Worm (Caenorhabditis elegans): ENCODE measurements around the gene cyp-13A4.

cyp-13A4 gene

ce11 chrII:9759382-9759781 is 38.2 kb downstream of the cyp-13A4 start:
- no peak for TF ChIP-seq ets-7 (tag; optimal IDR thresholded peaks at IDR 0.05)
- TF ChIP-seq B0310.2 (tag; optimal IDR thresholded peaks at IDR 0.05): no peak
- TF ChIP-seq ceh-36 (tag; optimal IDR thresholded peaks at IDR 0.05): no peak
- no peak for TF ChIP-seq tra-4 (tag; optimal IDR thresholded peaks at IDR 0.05)
- no peak for TF ChIP-seq aly-1 (tag; optimal IDR thresholded peaks at IDR 0.05)
- no peak for TF ChIP-seq hnd-1 (tag; optimal IDR thresholded peaks at IDR 0.05)
- TF ChIP-seq pes-1 (GFP tag; IDR thresholded peaks at IDR 0.05): no peak
- no peak for TF ChIP-seq F13C5.2 (tag; optimal IDR thresholded peaks at IDR 0.05)
- TF ChIP-seq tbx-11 (GFP tag; IDR thresholded peaks at IDR 0.05): no peak
- no peak for TF ChIP-seq sea-1 (GFP tag; conservative IDR thresholded peaks at IDR 0.05)
- TF ChIP-seq flt-1 (GFP tag; IDR thresholded peaks at IDR 0.05): no peak

- no peak for TF ChIP-seq aly-1 (tag; optimal IDR thresholded peaks at IDR 0.05)
- no peak for TF ChIP-seq tbx-11 (GFP tag; IDR thresholded peaks at IDR 0.05)
- no peak for TF ChIP-seq tbx-37 (GFP tag; conservative IDR thresholded peaks at IDR 0.05)
- TF ChIP-seq B0310.2 (tag; optimal IDR thresholded peaks at IDR 0.05): no peak
- no peak for TF ChIP-seq scrt-1 (GFP tag; IDR thresholded peaks at IDR 0.05)
- TF ChIP-seq flt-1 (GFP tag; IDR thresholded peaks at IDR 0.05): no peak
- no peak for TF ChIP-seq sea-1 (GFP tag; conservative IDR thresholded peaks at IDR 0.05)
- TF ChIP-seq hmbx-1 (tag; optimal IDR thresholded peaks at IDR 0.05): no peak
- no peak for TF ChIP-seq hnd-1 (tag; optimal IDR thresholded peaks at IDR 0.05)
- no peak for TF ChIP-seq tra-4 (tag; optimal IDR thresholded peaks at IDR 0.05)
- no peak for TF ChIP-seq F13C5.2 (tag; optimal IDR thresholded peaks at IDR 0.05)
- no peak for TF ChIP-seq ama-1 (optimal IDR thresholded peaks at IDR 0.05)
- TF ChIP-seq ets-7 (tag; optimal IDR thresholded peaks at IDR 0.05): no peak
Observed at ce11 chrII:9757651-9758282, 39.8 kb downstream of the cyp-13A4 start, which contains the start of gene shk-1. Gene shk-1, plus strand, starts transcription at chrII:9758232.

DNA sequence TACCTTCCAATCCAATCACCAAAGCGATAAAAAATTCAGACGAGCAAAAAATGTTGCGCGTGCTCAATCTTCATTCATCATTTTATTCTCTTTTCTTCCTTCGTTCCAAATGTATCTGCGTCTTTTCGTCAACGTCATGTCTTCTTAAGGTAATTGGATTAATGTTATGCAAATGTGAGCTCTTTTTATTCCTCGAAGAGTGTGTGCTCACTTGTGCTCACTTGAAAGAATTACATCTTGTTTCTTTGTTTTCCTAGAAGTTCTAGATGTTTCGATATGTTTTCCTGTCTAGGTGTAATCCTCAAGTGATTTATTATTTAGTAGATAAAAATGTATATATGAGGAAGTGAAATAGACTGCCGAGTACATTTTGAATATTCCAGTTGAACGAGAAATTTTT is 42.1 kb downstream of the cyp-13A4 start:
- no peak for TF ChIP-seq pes-1 (GFP tag; IDR thresholded peaks at IDR 0.05)
- no peak for TF ChIP-seq hmg-4 (GFP tag; optimal IDR thresholded peaks at IDR 0.05)
- no peak for TF ChIP-seq flt-1 (GFP tag; IDR thresholded peaks at IDR 0.05)
- no peak for TF ChIP-seq ceh-13 (GFP tag; optimal IDR thresholded peaks at IDR 0.05)
- TF ChIP-seq hnd-1 (tag; optimal IDR thresholded peaks at IDR 0.05): no peak
- no peak for TF ChIP-seq ets-7 (tag; optimal IDR thresholded peaks at IDR 0.05)
- TF ChIP-seq ama-1 (optimal IDR thresholded peaks at IDR 0.05): no peak
- TF ChIP-seq scrt-1 (GFP tag; IDR thresholded peaks at IDR 0.05): no peak
- no peak for TF ChIP-seq tbx-37 (GFP tag; conservative IDR thresholded peaks at IDR 0.05)
- no peak for TF ChIP-seq F13C5.2 (tag; optimal IDR thresholded peaks at IDR 0.05)
- no peak for TF ChIP-seq sea-1 (GFP tag; conservative IDR thresholded peaks at IDR 0.05)
- no peak for TF ChIP-seq tbx-11 (GFP tag; IDR thresholded peaks at IDR 0.05)
- no peak for TF ChIP-seq hmbx-1 (tag; optimal IDR thresholded peaks at IDR 0.05)
- TF ChIP-seq aly-1 (tag; optimal IDR thresholded peaks at IDR 0.05): no peak
- TF ChIP-seq B0310.2 (tag; optimal IDR thresholded peaks at IDR 0.05): no peak
- TF ChIP-seq tra-4 (tag; optimal IDR thresholded peaks at IDR 0.05): no peak
- TF ChIP-seq ceh-36 (tag; optimal IDR thresholded peaks at IDR 0.05): no peak

DNA sequence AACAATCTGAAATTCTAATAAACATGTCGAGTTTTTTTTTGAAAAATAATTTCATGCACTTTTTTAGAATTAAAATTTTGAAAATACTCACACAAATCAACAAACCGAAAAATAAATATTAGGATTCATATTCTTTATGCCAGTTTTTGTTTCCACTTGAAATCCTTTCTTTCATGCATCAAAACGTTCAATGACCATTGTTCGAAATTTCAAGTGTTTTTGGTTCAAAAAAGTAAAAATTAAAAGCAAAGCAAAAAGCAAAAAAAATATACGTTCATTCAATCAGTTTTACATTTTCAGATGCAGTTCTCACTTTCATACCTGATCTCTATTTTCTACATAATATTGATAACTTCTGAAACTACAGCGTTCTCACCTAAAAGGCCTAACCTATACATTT is 43.8 kb downstream of the cyp-13A4 start, which contains the start of gene ZK1321.1:
ZK1321.1 (plus strand) TSS at position 301 of the 400 bp plus-strand sequence.
- TF ChIP-seq tra-4 (tag; optimal IDR thresholded peaks at IDR 0.05) (no peak), sea-1 (GFP tag; conservative IDR thresholded peaks at IDR 0.05) (no peak), ets-7 (tag; optimal IDR thresholded peaks at IDR 0.05) (no peak), ceh-36 (tag; optimal IDR thresholded peaks at IDR 0.05) (no peak), F13C5.2 (tag; optimal IDR thresholded peaks at IDR 0.05) (no peak), flt-1 (GFP tag; IDR thresholded peaks at IDR 0.05) (no peak), ceh-13 (GFP tag; optimal IDR thresholded peaks at IDR 0.05) (no peak), tbx-11 (GFP tag; IDR thresholded peaks at IDR 0.05) (no peak), aly-1 (tag; optimal IDR thresholded peaks at IDR 0.05) (no peak), scrt-1 (GFP tag; IDR thresholded peaks at IDR 0.05) (no peak)

- TF ChIP-seq scrt-1 (GFP tag; IDR thresholded peaks at IDR 0.05): no peak
- no peak for TF ChIP-seq ets-7 (tag; optimal IDR thresholded peaks at IDR 0.05)
- TF ChIP-seq hmg-4 (GFP tag; optimal IDR thresholded peaks at IDR 0.05): no peak
- no peak for TF ChIP-seq ama-1 (optimal IDR thresholded peaks at IDR 0.05)
- no peak for TF ChIP-seq hnd-1 (tag; optimal IDR thresholded peaks at IDR 0.05)
- no peak for TF ChIP-seq ceh-36 (tag; optimal IDR thresholded peaks at IDR 0.05)
- no peak for TF ChIP-seq hmbx-1 (tag; optimal IDR thresholded peaks at IDR 0.05)
- no peak for TF ChIP-seq tbx-11 (GFP tag; IDR thresholded peaks at IDR 0.05)
- TF ChIP-seq B0310.2 (tag; optimal IDR thresholded peaks at IDR 0.05): no peak
- no peak for TF ChIP-seq pes-1 (GFP tag; IDR thresholded peaks at IDR 0.05)
- no peak for TF ChIP-seq sea-1 (GFP tag; conservative IDR thresholded peaks at IDR 0.05)
- TF ChIP-seq aly-1 (tag; optimal IDR thresholded peaks at IDR 0.05): no peak
- no peak for TF ChIP-seq tbx-37 (GFP tag; conservative IDR thresholded peaks at IDR 0.05)
- TF ChIP-seq F13C5.2 (tag; optimal IDR thresholded peaks at IDR 0.05): no peak
Observed at ce11 chrII:9753056-9753455, 44.5 kb downstream of the cyp-13A4 start, which contains the start of gene Y53C12B.7. Gene Y53C12B.7, minus strand, starts transcription at chrII:9753218.

DNA sequence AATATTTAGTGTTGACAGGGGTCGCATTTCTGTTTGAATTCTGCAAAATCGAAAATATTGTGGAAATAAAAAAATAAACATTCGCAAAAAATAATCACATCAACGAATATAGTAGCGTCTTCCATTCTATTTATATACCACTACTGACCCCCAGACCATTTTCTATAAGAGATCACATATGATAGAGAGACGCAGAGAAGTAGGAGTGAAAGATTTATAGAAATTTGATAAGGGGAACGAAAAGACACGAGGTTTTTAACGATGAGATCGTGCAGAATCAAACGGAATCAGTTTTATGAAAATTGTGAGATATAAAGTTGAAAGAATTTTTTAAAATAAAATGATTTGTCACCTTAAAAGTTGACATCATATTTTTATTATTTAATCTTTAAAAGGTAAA is 45.3 kb downstream of the cyp-13A4 start:
- no peak for TF ChIP-seq sea-1 (GFP tag; conservative IDR thresholded peaks at IDR 0.05)
- no peak for TF ChIP-seq tra-4 (tag; optimal IDR thresholded peaks at IDR 0.05)
- no peak for TF ChIP-seq ets-7 (tag; optimal IDR thresholded peaks at IDR 0.05)
- TF ChIP-seq hmbx-1 (tag; optimal IDR thresholded peaks at IDR 0.05): no peak
- no peak for TF ChIP-seq flt-1 (GFP tag; IDR thresholded peaks at IDR 0.05)
- TF ChIP-seq ceh-13 (GFP tag; optimal IDR thresholded peaks at IDR 0.05): no peak
- TF ChIP-seq pes-1 (GFP tag; IDR thresholded peaks at IDR 0.05): no peak
- no peak for TF ChIP-seq scrt-1 (GFP tag; IDR thresholded peaks at IDR 0.05)
- no peak for TF ChIP-seq hmg-4 (GFP tag; optimal IDR thresholded peaks at IDR 0.05)
- TF ChIP-seq aly-1 (tag; optimal IDR thresholded peaks at IDR 0.05): no peak
- TF ChIP-seq ama-1 (optimal IDR thresholded peaks at IDR 0.05): no peak
- TF ChIP-seq B0310.2 (tag; optimal IDR thresholded peaks at IDR 0.05): no peak

DNA sequence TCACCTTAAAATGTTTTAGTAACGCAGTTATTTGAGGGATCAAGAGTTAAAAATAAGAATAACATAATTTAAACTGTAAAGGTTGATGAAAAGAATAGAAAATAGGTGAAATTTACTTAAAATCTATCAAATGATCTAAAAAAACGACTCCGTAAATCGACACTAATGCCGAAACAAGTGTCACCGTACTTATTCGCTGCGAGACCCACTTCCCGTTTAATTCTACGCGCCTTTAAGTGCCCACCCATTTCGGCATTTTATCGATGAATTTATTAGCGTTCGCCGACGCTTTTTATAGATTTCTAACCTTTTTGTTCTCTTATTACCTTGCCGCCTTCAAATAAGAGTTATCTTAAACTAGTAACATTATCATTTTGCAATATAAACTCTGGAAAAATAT is 51.5 kb downstream of the cyp-13A4 start, which contains the start of the genes Y53C12B.1 and nos-3:
Y53C12B.1 (minus strand) TSS at position 10 of the 400 bp plus-strand sequence.
nos-3 (plus strand) TSS at position 248 of the 400 bp plus-strand sequence.
- no peak for TF ChIP-seq hnd-1 (tag; optimal IDR thresholded peaks at IDR 0.05)
- no peak for TF ChIP-seq ama-1 (optimal IDR thresholded peaks at IDR 0.05)
- TF ChIP-seq hmg-4 (GFP tag; optimal IDR thresholded peaks at IDR 0.05): no peak
- no peak for TF ChIP-seq tbx-37 (GFP tag; conservative IDR thresholded peaks at IDR 0.05)
- TF ChIP-seq ceh-36 (tag; optimal IDR thresholded peaks at IDR 0.05): no peak

All from whole organism, early embryonic.